Worm (Caenorhabditis elegans): ENCODE results near the gene pigw-1.

pigw-1 gene

DNA sequence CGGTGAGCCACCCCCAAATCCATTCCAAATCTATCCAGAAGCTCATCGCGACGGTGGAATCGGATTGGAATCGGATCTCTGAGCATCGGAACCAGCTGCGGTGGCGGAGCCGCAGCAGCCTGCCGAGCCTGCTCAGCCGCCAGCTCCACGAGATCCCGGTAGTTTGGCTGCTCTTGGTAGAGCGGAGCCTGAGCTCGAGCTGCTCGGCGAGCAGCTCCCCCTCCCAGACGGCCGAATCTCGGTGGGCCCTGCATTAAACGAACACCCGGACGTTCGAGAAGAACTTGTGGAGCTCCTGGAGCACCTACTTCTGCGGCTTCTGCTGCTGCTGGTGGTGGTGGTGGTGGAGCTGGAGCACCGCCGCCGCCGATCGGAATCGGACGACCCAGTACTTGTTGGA, 19.0 kb upstream of the pigw-1 start:
- TF ChIP-seq mdl-1 (tag; optimal IDR thresholded peaks at IDR 0.05) (no peak), ceh-8 (GFP tag; optimal IDR thresholded peaks at IDR 0.05) (peak; percentile 81), ets-5 (GFP tag; IDR thresholded peaks at IDR 0.05) (no peak), hlh-17 (GFP tag; optimal IDR thresholded peaks at IDR 0.05; ENCODE audit: borderline replicate concordance) (no peak)

DNA sequence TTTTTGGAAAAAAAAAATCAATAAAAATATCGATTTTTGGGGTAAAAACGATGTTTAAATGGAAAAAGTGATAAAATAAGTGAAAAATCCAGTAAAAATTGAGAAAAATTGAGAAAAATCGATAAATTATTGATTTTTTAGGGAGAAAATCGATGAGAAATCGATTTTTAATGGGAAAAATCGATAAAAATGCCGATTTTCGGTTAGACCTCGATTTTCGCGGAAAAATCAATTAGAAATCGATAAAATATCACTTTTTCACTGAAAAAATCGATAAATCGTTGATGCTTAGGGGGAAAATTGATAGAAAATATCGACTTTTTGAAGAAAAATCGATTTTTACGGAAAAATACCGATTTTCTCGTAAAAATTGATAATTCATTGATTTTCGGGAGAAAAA, 16.4 kb upstream of the pigw-1 start:
- no peak for TF ChIP-seq jun-1 (tag; optimal IDR thresholded peaks at IDR 0.05)
- TF ChIP-seq C16A3.4 (tag; optimal IDR thresholded peaks at IDR 0.05), result no peak
- no peak for TF ChIP-seq snu-23 (GFP tag; optimal IDR thresholded peaks at IDR 0.05)
- TF ChIP-seq ceh-90 (tag; optimal IDR thresholded peaks at IDR 0.05), result no peak
- no peak for TF ChIP-seq nhr-71 (tag; optimal IDR thresholded peaks at IDR 0.05)
- TF ChIP-seq isw-1 (GFP tag; IDR thresholded peaks at IDR 0.05), result no peak
- no peak for TF ChIP-seq nhr-12 (tag; optimal IDR thresholded peaks at IDR 0.05)
- no peak for TF ChIP-seq nhr-11 (tag; optimal IDR thresholded peaks at IDR 0.05)

DNA sequence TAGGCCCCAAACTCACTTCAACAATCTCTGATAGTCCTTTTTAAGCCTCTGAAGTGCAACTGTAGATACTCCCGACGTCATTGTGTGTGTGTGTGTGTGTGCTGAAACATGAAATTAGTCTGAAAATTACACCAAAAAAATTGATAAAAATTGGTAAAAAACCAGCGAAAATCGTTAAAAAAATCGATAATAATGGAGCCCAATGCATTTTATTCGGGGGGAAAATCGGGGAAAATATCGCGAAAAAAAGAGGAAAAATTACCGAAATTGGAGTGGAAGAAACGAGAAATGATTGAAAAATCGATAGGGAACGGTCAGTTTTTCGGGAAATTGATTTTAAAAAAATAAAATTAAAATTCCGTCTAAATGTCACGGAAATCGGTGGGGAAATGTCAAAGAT, 15.5 kb upstream of the pigw-1 start, which contains the start of gene ubc-26:
Gene ubc-26, minus strand, starts transcription at position 101 of the 400 bp plus-strand sequence.
- TF ChIP-seq efl-1 (optimal IDR thresholded peaks at IDR 0.05) (no peak), efl-1 (GFP tag; optimal IDR thresholded peaks at IDR 0.05 in 1 of 2) (no peak), nhr-85 (tag) (no peak), jun-1 (tag; optimal IDR thresholded peaks at IDR 0.05) (no peak), skn-1 (tag; optimal IDR thresholded peaks at IDR 0.05) (no peak), ceh-8 (GFP tag; optimal IDR thresholded peaks at IDR 0.05) (no peak), nhr-84 (tag; optimal IDR thresholded peaks at IDR 0.05) (no peak), snpc-4 (tag; optimal IDR thresholded peaks at IDR 0.05) (no peak), sup-37 (GFP tag; optimal IDR thresholded peaks at IDR 0.05) (no peak), nhr-237 (tag; optimal IDR thresholded peaks at IDR 0.05) (no peak), ceh-82 (tag; optimal IDR thresholded peaks at IDR 0.05) (no peak), nhr-71 (tag; optimal IDR thresholded peaks at IDR 0.05) (no peak), xbp-1 (tag; optimal IDR thresholded peaks at IDR 0.05) (no peak), mep-1 (tag; optimal IDR thresholded peaks at IDR 0.05) (no peak), nhr-28 (tag; optimal IDR thresholded peaks at IDR 0.05) (no peak), nhr-77 (tag; optimal IDR thresholded peaks at IDR 0.05) (no peak)

DNA sequence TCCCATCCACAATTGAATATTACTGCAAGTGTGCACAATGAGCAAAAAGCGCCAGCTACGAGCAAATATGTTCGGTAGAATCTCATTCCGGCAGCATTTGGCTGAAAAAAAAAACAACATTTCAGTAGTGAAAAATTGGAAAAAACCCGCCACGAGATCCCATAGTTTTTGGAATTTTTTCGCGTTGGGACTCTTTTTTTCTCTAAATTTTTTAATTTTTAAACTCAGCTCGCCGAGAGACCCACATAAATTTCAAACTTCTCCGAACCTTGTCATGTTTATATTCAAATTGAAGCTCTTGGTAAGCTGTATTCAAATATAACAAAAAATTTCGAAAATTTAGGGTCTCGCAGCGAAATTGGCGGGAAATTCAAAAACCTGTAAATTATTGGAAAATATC, 9.6 kb upstream of the pigw-1 start, which contains the start of gene sqv-2:
Gene sqv-2, minus strand, starts transcription at position 101 of the 400 bp plus-strand sequence.
- TF ChIP-seq nhr-90 (tag; optimal IDR thresholded peaks at IDR 0.05; ENCODE audit: poor library complexity) (no peak), efl-1 (optimal IDR thresholded peaks at IDR 0.05) (no peak), efl-1 (GFP tag; optimal IDR thresholded peaks at IDR 0.05 in 1 of 2) (peak in 1 of 2 experiments; percentile 57)

ce11 chrII:2888957-2889630, 4.4 kb upstream of the pigw-1 start, which contains the start of gene pinn-1:
TSS of gene pinn-1 (minus strand) at chrII:2889007.
- TF ChIP-seq nhr-85 (tag) (peak; percentile 97), unc-98 (GFP tag; IDR thresholded peaks at IDR 0.05) (peak; percentile 94), dpl-1 (GFP tag; optimal IDR thresholded peaks at IDR 0.05) (peak; percentile 78 to 84 (median 83)), Y116A8C.19 (tag; optimal IDR thresholded peaks at IDR 0.05; ENCODE audit: borderline replicate concordance) (peak; percentile 88), pax-3 (tag; optimal IDR thresholded peaks at IDR 0.05) (peak; percentile 97), ztf-4 (tag; optimal IDR thresholded peaks at IDR 0.05) (peak; percentile 56), xbp-1 (tag; optimal IDR thresholded peaks at IDR 0.05) (peak; percentile 92), nhr-19 (GFP tag; conservative IDR thresholded peaks at IDR 0.05) (peak; percentile 92), fkh-4 (tag; optimal IDR thresholded peaks at IDR 0.05; ENCODE audit: borderline replicate concordance) (peak; percentile 99), snpc-4 (tag; optimal IDR thresholded peaks at IDR 0.05) (peak; percentile 75), swsn-7 (tag; optimal IDR thresholded peaks at IDR 0.05) (peak; percentile 93), hlh-4 (tag; optimal IDR thresholded peaks at IDR 0.05) (no peak), C04F5.9 (tag; optimal IDR thresholded peaks at IDR 0.05) (peak; percentile 97), lin-39 (tag; optimal IDR thresholded peaks at IDR 0.05) (peak; percentile 81), ces-1 (GFP tag; optimal IDR thresholded peaks at IDR 0.05) (no peak), pag-3 (tag; optimal IDR thresholded peaks at IDR 0.05; ENCODE audit: borderline replicate concordance, insufficient read depth) (no peak), mef-2 (tag; optimal IDR thresholded peaks at IDR 0.05) (peak; percentile 53), unc-130 (tag; optimal IDR thresholded peaks at IDR 0.05) (peak; percentile 94), nhr-90 (tag; optimal IDR thresholded peaks at IDR 0.05; ENCODE audit: poor library complexity) (peak; percentile 98), unc-86 (tag; optimal IDR thresholded peaks at IDR 0.05) (peak; percentile 89), nhr-11 (tag; optimal IDR thresholded peaks at IDR 0.05) (peak; percentile 11), isw-1 (GFP tag; IDR thresholded peaks at IDR 0.05) (peak; percentile 88), ceh-63 (GFP tag; optimal IDR thresholded peaks at IDR 0.05) (peak; percentile 55), lin-35 (GFP tag; optimal IDR thresholded peaks at IDR 0.05) (peak; percentile 85 to 87)

Measured in whole organism, L1 larva.